Fruit fly (Drosophila melanogaster): ENCODE data around the gene Alms1b.
A peak's percentile ranks its signal among the peaks of the same experiment; 100 is the strongest.

Alms1b gene

DNA sequence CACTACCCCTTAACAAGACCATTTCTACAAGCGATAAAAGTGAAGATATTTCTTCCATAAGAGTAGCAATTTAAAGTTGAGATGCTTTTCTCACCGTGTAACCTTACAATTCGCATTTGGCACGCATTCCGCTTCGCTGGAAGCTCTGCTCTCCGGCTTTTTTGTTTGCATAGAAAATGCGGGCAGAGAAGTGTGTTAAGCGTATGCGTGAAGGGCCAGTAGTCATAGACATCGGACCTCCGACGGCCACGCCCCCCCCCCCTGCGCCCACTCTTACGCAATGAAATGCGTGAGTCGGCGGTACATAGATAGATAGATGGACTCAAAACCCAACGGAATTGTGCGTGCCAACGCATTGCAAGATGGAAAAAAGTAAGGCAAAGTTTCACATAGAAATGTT is 38.7 kb upstream of the Alms1b start:
- no peak for TF ChIP-seq luna (GFP tag; optimal IDR thresholded peaks at IDR 0.05)
- TF ChIP-seq hkb (optimal IDR thresholded peaks at IDR 0.05) = no peak
- TF ChIP-seq hkb (GFP tag; IDR thresholded peaks at IDR 0.05) = 0 out of 2 replicates have a peak, but pooled peaks have one; percentile 22
- 0 out of 4 replicates have a peak, but pooled peaks have one; percentile 55 for TF ChIP-seq chinmo (GFP tag; IDR thresholded peaks at IDR 0.05; ENCODE audit: partially characterized antibody)
- TF ChIP-seq sd (tag; optimal IDR thresholded peaks at IDR 0.05) = peak; percentile 68
- peak; percentile 32; the same call in 1 of the 2 replicates for TF ChIP-seq Drgx (GFP tag; IDR thresholded peaks at IDR 0.05)
- no peak for TF ChIP-seq CG11456 (GFP tag; IDR thresholded peaks at IDR 0.05)
- peak; percentile 42 for TF ChIP-seq CG2120 (GFP tag; optimal IDR thresholded peaks at IDR 0.05)
- TF ChIP-seq E2f2 (GFP tag; IDR thresholded peaks at IDR 0.05) = 0 out of 2 replicates have a peak, but pooled peaks have one; percentile 7
- TF ChIP-seq CG30020 (tag; optimal IDR thresholded peaks at IDR 0.05) = no peak
- TF ChIP-seq zfh2 (GFP tag; optimal IDR thresholded peaks at IDR 0.05) = peak; percentile 26
- no peak for TF ChIP-seq HmgZ (tag; optimal IDR thresholded peaks at IDR 0.05)
- TF ChIP-seq CG31441 (GFP tag; IDR thresholded peaks at IDR 0.05) = no peak
- peak; percentile 35; the same call in 2 of the 3 replicates for TF ChIP-seq row (GFP tag; IDR thresholded peaks at IDR 0.05)
- TF ChIP-seq gro (GFP tag; optimal IDR thresholded peaks at IDR 0.05) = peak; percentile 1
- 0 out of 3 replicates have a peak, but pooled peaks have one; percentile 11 for TF ChIP-seq CG11695 (GFP tag; IDR thresholded peaks at IDR 0.05)
- TF ChIP-seq zf30C (GFP tag; optimal IDR thresholded peaks at IDR 0.05) = peak; percentile 17
- TF ChIP-seq Pdp1 (GFP tag; optimal IDR thresholded peaks at IDR 0.05) = peak in 1 of 2 experiments; percentile 77
- TF ChIP-seq Rfx (GFP tag; IDR thresholded peaks at IDR 0.05) = peak; percentile 30; the same call in 1 of the 2 replicates
- peak; percentile 71 for TF ChIP-seq crol (GFP tag; IDR thresholded peaks at IDR 0.05)
- TF ChIP-seq slbo (GFP tag; IDR thresholded peaks at IDR 0.05) = peak; percentile 36; the same call in 1 of the 2 replicates
- peak; percentile 45 for TF ChIP-seq gcm (GFP tag; optimal IDR thresholded peaks at IDR 0.05)
- 0 out of 2 replicates have a peak, but pooled peaks have one; percentile 13 for TF ChIP-seq CG9932 (GFP tag; IDR thresholded peaks at IDR 0.05)
- TF ChIP-seq Antp (GFP tag; optimal IDR thresholded peaks at IDR 0.05) = peak; percentile 1

DNA sequence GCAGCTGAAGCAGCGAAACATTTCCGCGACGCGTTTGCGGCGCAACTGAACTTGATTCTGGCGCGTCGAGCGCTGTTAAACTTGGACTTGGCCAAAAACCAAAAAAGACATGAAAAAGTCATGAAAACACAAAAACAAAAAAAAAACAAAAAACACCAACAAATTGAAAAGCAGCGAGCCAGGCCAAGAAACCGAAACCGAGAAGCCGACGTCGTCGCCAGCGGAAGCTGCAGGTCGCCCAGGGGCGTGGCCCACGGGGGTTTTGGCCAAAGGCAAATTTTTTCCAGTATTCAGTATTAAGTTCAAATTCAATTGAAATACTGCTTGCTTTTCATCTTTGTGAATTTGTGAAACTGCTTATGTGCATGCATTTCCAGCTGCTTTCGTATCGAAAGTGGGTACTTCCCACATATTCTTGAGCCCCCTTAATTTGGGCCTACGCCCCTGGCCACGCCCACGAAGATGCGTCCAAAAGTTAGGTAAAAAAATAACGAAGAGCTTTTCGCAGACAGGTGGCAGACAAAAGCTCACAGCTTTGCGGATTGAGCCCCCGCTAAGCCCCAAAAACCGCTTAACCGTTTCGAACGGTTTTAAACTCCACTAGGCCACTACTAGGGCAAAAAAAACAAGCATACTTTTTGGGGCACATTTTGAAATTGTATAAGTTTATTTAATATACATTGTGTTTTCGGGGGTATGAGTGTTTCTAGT is 36.1 kb upstream of the Alms1b start, which contains the start of gene CG3009:
CG3009 (minus strand) TSS at position 51 of the 711 bp plus-strand sequence.
- TF ChIP-seq ham (GFP tag; IDR thresholded peaks at IDR 0.05) = peak; percentile 96
- peak; percentile 99 for TF ChIP-seq CG12659 (GFP tag; optimal IDR thresholded peaks at IDR 0.05)
- peak; percentile 92 for TF ChIP-seq NC2α (GFP tag; optimal IDR thresholded peaks at IDR 0.05)
- TF ChIP-seq pros (GFP tag; optimal IDR thresholded peaks at IDR 0.05) = peak; percentile 78
- peak; percentile 97 for TF ChIP-seq CG1647 (GFP tag; optimal IDR thresholded peaks at IDR 0.05)
- TF ChIP-seq ase (GFP tag; IDR thresholded peaks at IDR 0.05) = peak; percentile 96
- peak; percentile 96 for TF ChIP-seq CG6272 (GFP tag; IDR thresholded peaks at IDR 0.05)
- TF ChIP-seq sr (GFP tag; IDR thresholded peaks at IDR 0.05) = peak; percentile 99
- peak; percentile 93 for TF ChIP-seq cato (GFP tag; optimal IDR thresholded peaks at IDR 0.05; ENCODE audit: borderline replicate concordance)
- TF ChIP-seq CG7987 (GFP tag; optimal IDR thresholded peaks at IDR 0.05) = peak; percentile 94
- no peak for TF ChIP-seq CG7963 (GFP tag; IDR thresholded peaks at IDR 0.05; ENCODE audit: partially characterized antibody)
- peak; percentile 93 for TF ChIP-seq da (GFP tag; optimal IDR thresholded peaks at IDR 0.05)
- peak; percentile 96 for TF ChIP-seq CG13775 (GFP tag; optimal IDR thresholded peaks at IDR 0.05)
- TF ChIP-seq pum (GFP tag; optimal IDR thresholded peaks at IDR 0.05) = peak; percentile 98
- peak; percentile 84 for TF ChIP-seq CG2116 (GFP tag; optimal IDR thresholded peaks at IDR 0.05)
- peak; percentile 96 for TF ChIP-seq CG2199 (GFP tag; IDR thresholded peaks at IDR 0.05)
- peak; percentile 84 for TF ChIP-seq Nf-YB (GFP tag; optimal IDR thresholded peaks at IDR 0.05)
- peak; percentile 98 for TF ChIP-seq CG30403 (GFP tag; optimal IDR thresholded peaks at IDR 0.05)
- TF ChIP-seq CG30431 (GFP tag; optimal IDR thresholded peaks at IDR 0.05) = peak; percentile 93
- peak; percentile 98 for TF ChIP-seq CG11695 (GFP tag; IDR thresholded peaks at IDR 0.05)
- peak; percentile 98 for TF ChIP-seq Drgx (GFP tag; IDR thresholded peaks at IDR 0.05)
- peak; percentile 92 for TF ChIP-seq salm (tag; optimal IDR thresholded peaks at IDR 0.05)
- TF ChIP-seq CG8924 (tag; optimal IDR thresholded peaks at IDR 0.05) = peak; percentile 97
- peak; percentile 98 for TF ChIP-seq Dip3 (GFP tag; optimal IDR thresholded peaks at IDR 0.05)
- peak; percentile 98 for TF ChIP-seq Side (GFP tag; optimal IDR thresholded peaks at IDR 0.05)
- TF ChIP-seq CG11560 (tag; IDR thresholded peaks at IDR 0.05) = peak; percentile 90
- no peak for TF ChIP-seq Hr39 (optimal IDR thresholded peaks at IDR 0.05)
- peak; percentile 94 for TF ChIP-seq CG10462 (GFP tag; optimal IDR thresholded peaks at IDR 0.05)
